Fruit fly (Drosophila melanogaster) whole organism, embryonic: ENCODE results near the gene CG14341.

Source experiments
- C15 ChIP-seq: fragments of 200-800 bp; sonication (Bioruptor generic); IDR thresholded peaks from 3 replicates; pipeline ENCODE4 v1.3.6; 2022; ENCODE audit warnings: missing biosample characterization, missing genetic modification characterization
- CG10267 ChIP-seq: fragments of 200-800 bp; sonication (Bioruptor generic); optimal IDR thresholded peaks from 2 replicates; lab custom pipeline; 2018; ENCODE audit warnings: missing biosample characterization, mild to moderate bottlenecking, missing genetic modification characterization, moderate library complexity
- CG10321 ChIP-seq: fragments of 200-800 bp; sonication (Bioruptor generic); IDR thresholded peaks from 2 replicates; pipeline ENCODE4 v1.3.6; 2022; ENCODE audit warnings: missing biosample characterization, missing genetic modification characterization
- CG10366 ChIP-seq: fragments of 200-800 bp; sonication (Bioruptor generic); IDR thresholded peaks from 2 replicates; pipeline ENCODE4 v1.3.6; 2022; ENCODE audit warnings: missing biosample characterization, missing genetic modification characterization
- CG12236 ChIP-seq: fragments of 200-800 bp; sonication (Bioruptor generic); optimal IDR thresholded peaks from 2 replicates; lab custom pipeline; 2016; ENCODE audit warnings: missing biosample characterization, missing genetic modification characterization
- CG12769 ChIP-seq: fragments of 200-800 bp; sonication (Bioruptor generic); optimal IDR thresholded peaks from 2 replicates; lab custom pipeline; 2019; ENCODE audit warnings: missing biosample characterization, mild to moderate bottlenecking, missing genetic modification characterization, moderate library complexity
- CG13624 ChIP-seq: fragments of 200-800 bp; sonication (Bioruptor generic); optimal IDR thresholded peaks from 2 replicates; lab custom pipeline; 2016; ENCODE audit warnings: missing biosample characterization, missing genetic modification characterization
- CG14965 ChIP-seq: fragments of 200-800 bp; sonication (Bioruptor generic); optimal IDR thresholded peaks from 2 replicates; lab custom pipeline; 2016; ENCODE audit warnings: missing biosample characterization, missing genetic modification characterization, borderline replicate concordance
- CG16813 ChIP-seq: fragments of 200-800 bp; sonication (Bioruptor generic); IDR thresholded peaks from 3 replicates; pipeline ENCODE4 v1.3.6; 2022; ENCODE audit warnings: missing biosample characterization, missing genetic modification characterization; ENCODE audit not compliant: partially characterized antibody
- CG17612 ChIP-seq: fragments of 200-800 bp; sonication (Bioruptor generic); IDR thresholded peaks from 2 replicates; pipeline ENCODE4 v1.3.6; 2022; ENCODE audit warnings: missing biosample characterization, missing genetic modification characterization
- CG17802 ChIP-seq: fragments of 200-800 bp; sonication (Bioruptor generic); optimal IDR thresholded peaks from 2 replicates; lab custom pipeline; 2018; ENCODE audit warnings: missing biosample characterization, mild to moderate bottlenecking, missing genetic modification characterization, moderate library complexity
- CG18476 ChIP-seq: fragments of 200-800 bp; sonication (Bioruptor generic); optimal IDR thresholded peaks from 2 replicates; lab custom pipeline; 2016; ENCODE audit warnings: missing biosample characterization, mild to moderate bottlenecking, missing genetic modification characterization
- CG2120 ChIP-seq: fragments of 200-800 bp; sonication (Bioruptor generic); optimal IDR thresholded peaks from 3 replicates; lab custom pipeline; 2016; ENCODE audit warnings: missing biosample characterization, missing genetic modification characterization
- CG2889 ChIP-seq: fragments of 200-800 bp; sonication (Bioruptor generic); IDR thresholded peaks from 3 replicates; pipeline ENCODE4 v1.3.6; 2022; ENCODE audit warnings: missing biosample characterization, missing genetic modification characterization
- CG31224 ChIP-seq: fragments of 200-800 bp; sonication (Bioruptor generic); IDR thresholded peaks from 2 replicates; pipeline ENCODE4 v1.3.6; 2022; ENCODE audit warnings: missing biosample characterization, missing genetic modification characterization
- CG31365 ChIP-seq: fragments of 200-800 bp; sonication (Bioruptor generic); optimal IDR thresholded peaks from 2 replicates; lab custom pipeline; 2018; ENCODE audit warnings: missing biosample characterization, mild to moderate bottlenecking, missing genetic modification characterization
- CG34376 ChIP-seq: fragments of 200-800 bp; sonication (Bioruptor generic); optimal IDR thresholded peaks from 2 replicates; lab custom pipeline; 2018; ENCODE audit warnings: missing biosample characterization, mild to moderate bottlenecking, missing genetic modification characterization
- CG4328 ChIP-seq: fragments of 200-800 bp; sonication (Bioruptor generic); optimal IDR thresholded peaks from 3 replicates; lab custom pipeline; 2017; ENCODE audit warnings: missing biosample characterization, missing genetic modification reagents, missing genetic modification characterization
- CG6254 ChIP-seq: fragments of 200-800 bp; sonication (Bioruptor generic); optimal IDR thresholded peaks from 3 replicates; lab custom pipeline; 2017; ENCODE audit warnings: mild to moderate bottlenecking, missing biosample characterization, missing genetic modification reagents, missing genetic modification characterization
- CG6813 ChIP-seq: fragments of 200-800 bp; sonication (Bioruptor generic); optimal IDR thresholded peaks from 2 replicates; lab custom pipeline; 2017; ENCODE audit warnings: missing biosample characterization, missing genetic modification characterization, mild to moderate bottlenecking, moderate library complexity, missing genetic modification reagents
- CG8478 ChIP-seq: fragments of >200 bp; optimal IDR thresholded peaks from 2 replicates; lab custom pipeline; 2018
- CG8944 ChIP-seq: fragments of 200-800 bp; sonication (Bioruptor generic); optimal IDR thresholded peaks from 3 replicates; lab custom pipeline; 2016; ENCODE audit warnings: missing biosample characterization, missing genetic modification characterization
- Drgx ChIP-seq: fragments of 200-800 bp; sonication (Bioruptor generic); IDR thresholded peaks from 2 replicates; pipeline ENCODE4 v1.3.6; 2022; ENCODE audit warnings: missing biosample characterization, missing genetic modification characterization
- Ets97D ChIP-seq: fragments of 200-800 bp; sonication (Bioruptor generic); optimal IDR thresholded peaks from 3 replicates; lab custom pipeline; 2016; ENCODE audit warnings: missing biosample characterization, missing genetic modification characterization
- GATAe ChIP-seq: fragments of 200-800 bp; sonication (Bioruptor generic); conservative IDR thresholded peaks from 2 replicates; pipeline ENCODE4 v1.3.6; 2022; ENCODE audit warnings: missing biosample characterization, missing genetic modification characterization
- Gug ChIP-seq: fragments of 200-800 bp; sonication (Bioruptor generic); IDR thresholded peaks from 4 replicates; pipeline ENCODE4 v1.3.6; 2022; ENCODE audit warnings: missing biosample characterization, missing genetic modification characterization
- Hmr ChIP-seq: fragments of 200-800 bp; sonication (Bioruptor generic); optimal IDR thresholded peaks from 3 replicates; lab custom pipeline; 2017; ENCODE audit warnings: mild to moderate bottlenecking, missing biosample characterization, missing genetic modification reagents, missing genetic modification characterization
- Med ChIP-seq: fragments of 200-800 bp; sonication (Bioruptor generic); peaks from one replicate; lab custom pipeline; 2016; ENCODE audit warnings: missing biosample characterization, missing genetic modification characterization, mild to moderate bottlenecking, inconsistent platforms, moderate library complexity
- Poxn ChIP-seq: fragments of 200-800 bp; sonication (Bioruptor generic); IDR thresholded peaks from 2 replicates; pipeline ENCODE4 v1.3.6; 2022; ENCODE audit warnings: missing biosample characterization, missing genetic modification characterization
- Scr ChIP-seq: fragments of 200-800 bp; sonication (Bioruptor generic); IDR thresholded peaks from 2 replicates; pipeline ENCODE4 v1.3.6; 2022; ENCODE audit warnings: missing biosample characterization, missing genetic modification characterization; ENCODE audit not compliant: partially characterized antibody
- Sox102F ChIP-seq: fragments of 200-800 bp; sonication (Bioruptor generic); optimal IDR thresholded peaks from 2 replicates; lab custom pipeline; 2018; ENCODE audit warnings: missing biosample characterization, mild to moderate bottlenecking, missing genetic modification characterization, moderate library complexity
- Stat92E ChIP-seq, 3 experiments: fragments of >200 bp in 2 of 3; fragments of 200-800 bp in 1 of 3; sonication (Bioruptor generic) in 1 of 3; optimal IDR thresholded peaks; 2 replicates each; lab custom pipeline; 2017 to 2019; ENCODE audit warnings: missing biosample characterization in 3 of 3, missing genetic modification characterization in 3 of 3, mild to moderate bottlenecking in 1 of 3, moderate library complexity in 1 of 3
- ab ChIP-seq: fragments of 200-800 bp; sonication (Bioruptor generic); optimal IDR thresholded peaks from 2 replicates; lab custom pipeline; 2016; ENCODE audit warnings: missing biosample characterization, missing genetic modification characterization
- abd-A ChIP-seq: fragments of 200-800 bp; sonication (Bioruptor generic); optimal IDR thresholded peaks from 3 replicates; lab custom pipeline; 2019; ENCODE audit warnings: missing biosample characterization, mild to moderate bottlenecking, missing genetic modification characterization, moderate library complexity
- ac ChIP-seq: fragments of 200-800 bp; sonication (Bioruptor generic); optimal IDR thresholded peaks from 3 replicates; lab custom pipeline; 2017; ENCODE audit warnings: missing biosample characterization, mild to moderate bottlenecking, missing genetic modification characterization
- amos ChIP-seq: fragments of 200-800 bp; sonication (Bioruptor generic); IDR thresholded peaks from 2 replicates; pipeline ENCODE4 v1.3.6; 2022; ENCODE audit warnings: missing biosample characterization, missing genetic modification characterization; ENCODE audit not compliant: partially characterized antibody
- aop ChIP-seq: fragments of 200-800 bp; sonication (Bioruptor generic); IDR thresholded peaks from 2 replicates; pipeline ENCODE4 v1.3.6; 2022; ENCODE audit warnings: missing biosample characterization, missing genetic modification characterization
- dimm ChIP-seq: fragments of 200-800 bp; sonication (Bioruptor generic); IDR thresholded peaks from 2 replicates; pipeline ENCODE4 v1.3.6; 2022; ENCODE audit warnings: missing biosample characterization, missing genetic modification characterization
- dmrt11E ChIP-seq: fragments of 200-800 bp; sonication (Bioruptor generic); optimal IDR thresholded peaks from 3 replicates; lab custom pipeline; 2018; ENCODE audit warnings: missing biosample characterization, mild to moderate bottlenecking, missing genetic modification characterization, moderate library complexity
- emc ChIP-seq: fragments of 200-800 bp; sonication (Bioruptor generic); optimal IDR thresholded peaks from 2 replicates; lab custom pipeline; 2016; ENCODE audit warnings: missing biosample characterization, missing genetic modification characterization
- gsb-n ChIP-seq: fragments of 200-800 bp; sonication (Bioruptor generic); optimal IDR thresholded peaks from 3 replicates; lab custom pipeline; 2018; ENCODE audit warnings: missing biosample characterization, mild to moderate bottlenecking, missing genetic modification characterization
- knrl ChIP-seq: fragments of 200-800 bp; sonication (Bioruptor generic); IDR thresholded peaks from 3 replicates; pipeline ENCODE4 v1.3.6; 2022; ENCODE audit warnings: missing biosample characterization, missing genetic modification characterization; ENCODE audit not compliant: partially characterized antibody
- pnt ChIP-seq: fragments of 200-800 bp; sonication (Bioruptor generic); optimal IDR thresholded peaks from 3 replicates; lab custom pipeline; 2016; ENCODE audit warnings: missing biosample characterization, missing genetic modification characterization
- pros ChIP-seq: fragments of 200-800 bp; sonication (Bioruptor generic); optimal IDR thresholded peaks from 3 replicates; lab custom pipeline; 2019; ENCODE audit warnings: missing biosample characterization, mild to moderate bottlenecking, missing genetic modification characterization, moderate library complexity
- row ChIP-seq: fragments of 200-800 bp; sonication (Bioruptor generic); IDR thresholded peaks from 3 replicates; pipeline ENCODE4 v1.3.6; 2022; ENCODE audit warnings: missing biosample characterization, missing genetic modification characterization
- schlank ChIP-seq: fragments of 200-800 bp; sonication (Bioruptor generic); optimal IDR thresholded peaks from 2 replicates; lab custom pipeline; 2018; ENCODE audit warnings: missing biosample characterization, mild to moderate bottlenecking, missing genetic modification characterization
- sisA ChIP-seq: fragments of 200-800 bp; sonication (Bioruptor generic); IDR thresholded peaks from 2 replicates; pipeline ENCODE4 v1.3.6; 2022; ENCODE audit warnings: missing biosample characterization, missing genetic modification characterization
- stc ChIP-seq: fragments of 200-800 bp; sonication (Bioruptor generic); IDR thresholded peaks from 2 replicates; pipeline ENCODE4 v1.3.6; 2022; ENCODE audit warnings: missing biosample characterization, missing genetic modification characterization
- tin ChIP-seq: fragments of 200-800 bp; sonication (Bioruptor generic); optimal IDR thresholded peaks from 3 replicates; lab custom pipeline; 2016; ENCODE audit warnings: missing biosample characterization, missing genetic modification characterization
- trh ChIP-seq: fragments of 200-800 bp; sonication (Bioruptor generic); optimal IDR thresholded peaks from 2 replicates; lab custom pipeline; 2016; ENCODE audit warnings: missing biosample characterization, missing genetic modification characterization

Gene CG14341

DNA sequence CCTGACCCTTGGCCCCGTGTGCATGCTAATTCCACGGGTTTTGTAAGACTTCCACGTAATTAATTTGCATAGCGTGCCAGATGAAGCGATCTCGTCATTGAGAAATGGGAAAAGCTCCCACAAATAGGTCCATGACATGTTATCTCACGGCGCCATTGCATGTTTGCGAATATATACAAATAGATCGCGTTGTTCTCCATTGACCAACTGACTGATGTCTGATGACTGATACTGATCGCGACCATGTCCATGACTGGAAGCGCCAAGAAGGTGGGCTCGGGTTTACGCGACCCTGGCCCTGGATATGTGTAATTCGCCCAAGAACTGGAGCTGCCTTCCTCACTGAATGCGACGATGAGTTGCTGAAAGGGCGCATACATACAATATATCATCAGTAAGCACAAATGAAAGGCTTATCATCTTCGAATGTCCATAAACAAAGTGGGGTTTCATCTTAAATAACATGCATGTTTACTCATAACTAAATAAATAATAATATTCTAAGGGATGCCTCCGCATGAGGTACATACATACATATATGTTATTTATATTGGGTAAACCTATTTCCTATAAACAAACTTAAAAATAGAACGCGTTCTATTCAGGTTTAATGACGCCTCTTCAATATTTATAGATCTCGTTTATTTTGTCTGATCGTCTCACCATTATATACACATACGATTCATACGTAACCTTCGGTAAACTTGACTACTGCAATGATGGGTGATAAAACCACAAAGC, 43.1 kb upstream of the CG14341 start (continued):
- TF ChIP-seq CG12769 (tag; lab: Kevin White, UChicago), result no peak
- no peak for TF ChIP-seq CG8478
- TF ChIP-seq CG18476 (GFP tag; lab: Kevin White, UChicago), result peak; percentile 29
- TF ChIP-seq ac (GFP tag; lab: Kevin White, UChicago), result peak; percentile 49
- TF ChIP-seq CG8944 (GFP tag; lab: Kevin White, UChicago), result no peak
- no peak for TF ChIP-seq CG31224 (GFP tag; lab: Robert Waterston, UW)
- no peak for TF ChIP-seq CG17802 (tag; lab: Kevin White, UChicago)
- no peak for TF ChIP-seq CG2889 (GFP tag; lab: Robert Waterston, UW)
- peak; percentile 70 for TF ChIP-seq Sox102F
- TF ChIP-seq C15, result no peak
- TF ChIP-seq CG14965 (GFP tag; lab: Kevin White, UChicago), result no peak
- peak; percentile 1 for TF ChIP-seq CG31365 (tag; lab: Kevin White, UChicago)
- no peak for TF ChIP-seq trh (GFP tag; lab: Kevin White, UChicago)
- peak; percentile 30 for TF ChIP-seq CG10267
- no peak for TF ChIP-seq amos (GFP tag; lab: Robert Waterston, UW)
- no peak for TF ChIP-seq Stat92E (GFP tag; optimal IDR thresholded peaks at IDR 0.05; lab: Kevin White, UChicago)
- no peak for TF ChIP-seq row (GFP tag; lab: Robert Waterston, UW)
- TF ChIP-seq pnt (GFP tag; lab: Kevin White, UChicago), result no peak
- peak; percentile 74 for TF ChIP-seq CG6813 (GFP tag; lab: Kevin White, UChicago)
- TF ChIP-seq CG10366 (GFP tag; lab: Robert Waterston, UW), result no peak
- TF ChIP-seq Ets97D (GFP tag; lab: Kevin White, UChicago), result no peak
- peak; percentile 82 for TF ChIP-seq gsb-n (tag; lab: Kevin White, UChicago)
- no peak for TF ChIP-seq sisA (GFP tag; lab: Robert Waterston, UW)
- no peak for TF ChIP-seq CG10321
- no peak for TF ChIP-seq knrl (GFP tag; lab: Robert Waterston, UW)
- TF ChIP-seq schlank, result no peak
- peak; percentile 61 for TF ChIP-seq CG6254 (GFP tag; lab: Kevin White, UChicago)
- no peak for TF ChIP-seq dimm (GFP tag; lab: Robert Waterston, UW)
- TF ChIP-seq Scr (GFP tag; lab: Robert Waterston, UW), result no peak
- TF ChIP-seq CG17612, result no peak
- TF ChIP-seq CG2120 (GFP tag; lab: Kevin White, UChicago), result no peak
- TF ChIP-seq Hmr, result no peak
- no peak for TF ChIP-seq GATAe
- no peak for TF ChIP-seq Drgx (GFP tag; lab: Robert Waterston, UW)
- TF ChIP-seq dmrt11E (tag; lab: Kevin White, UChicago), result peak; percentile 84
- TF ChIP-seq CG12236 (GFP tag; lab: Kevin White, UChicago), result no peak
- TF ChIP-seq abd-A, result peak; percentile 22
- no peak for TF ChIP-seq Poxn
- no peak for TF ChIP-seq CG16813 (GFP tag; lab: Robert Waterston, UW)
- TF ChIP-seq Gug, result no peak
- TF ChIP-seq CG34376, result no peak
- no peak for TF ChIP-seq emc (GFP tag; lab: Kevin White, UChicago)
- no peak for TF ChIP-seq stc (GFP tag; lab: Robert Waterston, UW)
- no peak for TF ChIP-seq CG13624
- TF ChIP-seq Med (GFP tag; lab: Kevin White, UChicago), result peak; percentile 80
- TF ChIP-seq ab (GFP tag; lab: Kevin White, UChicago), result no peak
- no peak for TF ChIP-seq tin
- no peak for TF ChIP-seq CG4328 (GFP tag; lab: Kevin White, UChicago)
- no peak for TF ChIP-seq pros (GFP tag; lab: Kevin White, UChicago)
- TF ChIP-seq aop (GFP tag; lab: Robert Waterston, UW), result no peak
